Worm (Caenorhabditis elegans): ENCODE measurements around the gene nep-9.

ce11 chrII:3399212-3399611 lies at the start of gene nep-9:
- TF ChIP-seq flt-1 (GFP tag; IDR thresholded peaks at IDR 0.05) (no peak), ztf-23 (GFP tag; IDR thresholded peaks at IDR 0.05) (no peak), ztf-29 (GFP tag; IDR thresholded peaks at IDR 0.05) (no peak), T22C8.4 (GFP tag; IDR thresholded peaks at IDR 0.05) (no peak), tab-1 (GFP tag; IDR thresholded peaks at IDR 0.05) (no peak), ref-1 (GFP tag; conservative IDR thresholded peaks at IDR 0.05) (no peak), klf-2 (GFP tag; conservative IDR thresholded peaks at IDR 0.05) (no peak)

All from whole organism, midembryonic.